Worm (Caenorhabditis elegans): ENCODE results near the gene T11F9.7.

T11F9.7 gene

DNA sequence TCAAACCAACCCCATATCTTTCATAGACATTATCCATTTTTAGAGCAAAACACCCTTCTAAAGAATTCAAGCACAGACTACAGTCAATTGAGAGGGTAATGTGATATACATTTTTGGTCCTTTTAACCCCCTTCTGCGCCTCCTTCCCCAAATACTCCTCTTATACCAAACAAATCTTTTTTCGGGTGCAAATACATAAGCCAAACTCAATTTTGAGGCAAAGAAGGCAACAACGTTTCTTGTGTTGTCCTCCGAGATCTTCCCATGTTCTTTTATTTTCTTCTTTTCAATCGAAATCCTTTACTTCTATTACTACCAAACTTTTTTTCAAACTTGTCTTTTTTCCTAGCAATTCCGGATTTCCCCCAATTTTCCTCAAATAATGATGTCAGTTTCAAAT is 20.8 kb upstream of the T11F9.7 start:
- TF ChIP-seq nhr-90 (tag; optimal IDR thresholded peaks at IDR 0.05) (no peak), madf-6 (GFP tag; IDR thresholded peaks at IDR 0.05) (no peak), fkh-3 (tag; optimal IDR thresholded peaks at IDR 0.05) (no peak), lin-40 (tag; optimal IDR thresholded peaks at IDR 0.05) (no peak), aptf-3 (GFP tag; IDR thresholded peaks at IDR 0.05) (no peak)

- TF ChIP-seq nhr-179 (tag; optimal IDR thresholded peaks at IDR 0.05) (no peak), hrde-1 (tag; optimal IDR thresholded peaks at IDR 0.05; ENCODE audit: borderline replicate concordance) (no peak), F37B4.10 (GFP tag; IDR thresholded peaks at IDR 0.05) (no peak), C06A6.2 (GFP tag; conservative IDR thresholded peaks at IDR 0.05) (no peak), let-526 (GFP tag; IDR thresholded peaks at IDR 0.05) (no peak), B0019.2 (GFP tag; conservative IDR thresholded peaks at IDR 0.05) (no peak), F23B12.7 (tag; optimal IDR thresholded peaks at IDR 0.05; ENCODE audit: insufficient read depth) (no peak), mxl-1 (tag; optimal IDR thresholded peaks at IDR 0.05) (no peak), K12H6.12 (tag; optimal IDR thresholded peaks at IDR 0.05) (no peak), F49E8.2 (tag; optimal IDR thresholded peaks at IDR 0.05; ENCODE audit: insufficient read depth) (no peak), ztf-28 (GFP tag; IDR thresholded peaks at IDR 0.05) (no peak), T07F8.4 (tag; optimal IDR thresholded peaks at IDR 0.05) (no peak), let-607 (tag; optimal IDR thresholded peaks at IDR 0.05) (no peak), die-1 (tag; optimal IDR thresholded peaks at IDR 0.05) (no peak), F39B2.1 (GFP tag; IDR thresholded peaks at IDR 0.05) (no peak), nhr-80 (tag; optimal IDR thresholded peaks at IDR 0.05) (no peak)
Measured at ce11 chrV:11459255-11459654, 16.5 kb upstream of the T11F9.7 start, which contains the start of gene T11F9.1. Gene T11F9.1, plus strand, starts transcription at chrV:11459555.

DNA sequence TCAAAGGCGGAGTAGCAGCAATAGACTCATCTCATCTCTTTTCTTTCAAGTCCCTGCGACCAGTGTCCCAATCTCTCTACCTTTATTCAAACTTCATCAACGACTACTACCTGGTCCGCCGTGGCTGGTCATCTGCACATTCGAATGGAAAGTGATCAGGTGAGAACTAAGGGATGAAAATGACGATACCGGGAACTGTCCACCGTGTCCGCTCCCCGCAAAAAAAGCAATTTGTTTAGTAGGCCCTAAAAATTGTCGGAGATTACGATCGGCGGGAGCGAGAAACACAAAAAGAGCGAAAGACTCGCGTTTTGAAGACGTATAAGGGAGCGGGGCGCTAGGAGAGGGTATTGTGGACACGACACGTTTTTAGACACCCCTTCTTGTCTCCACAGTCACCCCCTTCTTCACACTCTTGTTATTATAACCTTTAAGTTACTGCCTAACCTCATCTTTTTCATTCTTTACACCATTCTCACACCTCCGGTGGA is 12.7 kb upstream of the T11F9.7 start, which contains the start of gene zipt-16:
zipt-16 (plus strand) TSS at position 51 of the 491 bp plus-strand sequence.
- TF ChIP-seq sptf-2 (GFP tag; optimal IDR thresholded peaks at IDR 0.05) (no peak), ztf-26 (tag; optimal IDR thresholded peaks at IDR 0.05) (no peak), F10E7.11 (tag; optimal IDR thresholded peaks at IDR 0.05) (no peak), snpc-1.3 (tag; optimal IDR thresholded peaks at IDR 0.05; ENCODE audit: insufficient read depth) (no peak), athp-1 (tag; optimal IDR thresholded peaks at IDR 0.05) (no peak)

ce11 chrV:11470210-11470713 is 5.5 kb upstream of the T11F9.7 start, which contains the start of gene aat-6:
Gene aat-6, minus strand, starts transcription at chrV:11470663.
- TF ChIP-seq repo-1 (tag; optimal IDR thresholded peaks at IDR 0.05) (no peak), ets-4 (GFP tag; optimal IDR thresholded peaks at IDR 0.05) (peak; percentile 38), nhr-80 (tag; optimal IDR thresholded peaks at IDR 0.05) (peak; percentile 92), B0019.2 (GFP tag; conservative IDR thresholded peaks at IDR 0.05) (no peak), attf-3 (GFP tag; conservative IDR thresholded peaks at IDR 0.05) (no peak), let-607 (tag; optimal IDR thresholded peaks at IDR 0.05) (peak in 1 of 2 experiments; percentile 23), dpl-1 (GFP tag; optimal IDR thresholded peaks at IDR 0.05) (no peak), ztf-25 (GFP tag; IDR thresholded peaks at IDR 0.05) (no peak), egrh-3 (GFP tag; IDR thresholded peaks at IDR 0.05) (no peak), tbp1 (GFP tag; optimal IDR thresholded peaks at IDR 0.05) (no peak), hsf-1 (GFP tag; IDR thresholded peaks at IDR 0.05) (no peak), ztf-6 (GFP tag; IDR thresholded peaks at IDR 0.05) (no peak), fkh-3 (tag; optimal IDR thresholded peaks at IDR 0.05) (no peak)
